Worm (Caenorhabditis elegans): ENCODE data around the gene str-146.

The str-146 gene

DNA sequence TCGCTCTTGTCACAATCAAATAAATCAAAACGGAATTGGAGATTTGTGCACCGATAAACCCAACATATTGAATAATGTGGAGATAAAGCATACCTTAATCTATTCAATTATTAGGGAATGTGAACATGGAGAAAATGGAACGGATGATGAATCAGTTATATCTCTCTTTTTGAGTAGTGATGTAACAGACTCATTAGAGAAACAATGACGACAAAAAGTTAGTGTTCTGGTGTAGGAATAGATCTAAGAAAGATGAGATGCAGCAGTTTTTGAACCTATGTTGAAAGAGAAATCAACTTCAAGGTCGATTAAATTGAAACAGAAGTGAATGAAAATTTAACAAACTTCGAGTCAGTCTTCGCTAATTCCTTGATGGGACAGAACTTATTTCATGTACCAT is at the start of gene str-146:
str-146 (minus strand) TSS at position 101 of the 400 bp plus-strand sequence.
- TF ChIP-seq ztf-23 (GFP tag; IDR thresholded peaks at IDR 0.05) (no peak), klf-2 (GFP tag; conservative IDR thresholded peaks at IDR 0.05) (no peak), cog-1 (tag; optimal IDR thresholded peaks at IDR 0.05) (no peak), ref-1 (GFP tag; conservative IDR thresholded peaks at IDR 0.05) (no peak), tab-1 (GFP tag; IDR thresholded peaks at IDR 0.05) (no peak), flt-1 (GFP tag; IDR thresholded peaks at IDR 0.05) (no peak), ztf-29 (GFP tag; IDR thresholded peaks at IDR 0.05) (no peak), T22C8.4 (GFP tag; IDR thresholded peaks at IDR 0.05) (no peak), med-1 (GFP tag; optimal IDR thresholded peaks at IDR 0.05; ENCODE audit: insufficient read depth) (no peak)

DNA sequence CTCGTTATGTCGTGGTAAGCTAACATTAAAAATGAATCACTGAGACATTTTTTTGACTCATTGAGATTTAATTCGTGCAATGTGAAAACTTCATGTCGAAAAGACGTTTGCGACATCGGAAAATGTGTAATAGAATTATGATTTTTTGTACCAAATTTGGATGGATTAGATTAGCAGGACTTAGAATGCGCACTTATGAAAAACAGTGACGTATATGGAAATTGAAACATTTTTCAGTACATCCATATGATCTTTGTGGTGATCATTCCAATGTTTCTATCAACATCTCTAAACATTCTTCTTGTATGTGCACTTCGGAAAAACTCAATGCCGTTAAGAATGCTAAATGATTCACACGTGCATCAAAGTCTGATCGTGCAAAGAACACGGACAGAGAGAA is 49.2 kb upstream of the str-146 start:
- TF ChIP-seq med-1 (GFP tag; optimal IDR thresholded peaks at IDR 0.05; ENCODE audit: insufficient read depth), result no peak
- no peak for TF ChIP-seq T22C8.4 (GFP tag; IDR thresholded peaks at IDR 0.05)
- no peak for TF ChIP-seq flt-1 (GFP tag; IDR thresholded peaks at IDR 0.05)
- no peak for TF ChIP-seq klf-2 (GFP tag; conservative IDR thresholded peaks at IDR 0.05)
- no peak for TF ChIP-seq ztf-23 (GFP tag; IDR thresholded peaks at IDR 0.05)
- no peak for TF ChIP-seq cog-1 (tag; optimal IDR thresholded peaks at IDR 0.05)
- no peak for TF ChIP-seq tab-1 (GFP tag; IDR thresholded peaks at IDR 0.05)
- TF ChIP-seq ref-1 (GFP tag; conservative IDR thresholded peaks at IDR 0.05), result no peak
- TF ChIP-seq ztf-29 (GFP tag; IDR thresholded peaks at IDR 0.05), result no peak

DNA sequence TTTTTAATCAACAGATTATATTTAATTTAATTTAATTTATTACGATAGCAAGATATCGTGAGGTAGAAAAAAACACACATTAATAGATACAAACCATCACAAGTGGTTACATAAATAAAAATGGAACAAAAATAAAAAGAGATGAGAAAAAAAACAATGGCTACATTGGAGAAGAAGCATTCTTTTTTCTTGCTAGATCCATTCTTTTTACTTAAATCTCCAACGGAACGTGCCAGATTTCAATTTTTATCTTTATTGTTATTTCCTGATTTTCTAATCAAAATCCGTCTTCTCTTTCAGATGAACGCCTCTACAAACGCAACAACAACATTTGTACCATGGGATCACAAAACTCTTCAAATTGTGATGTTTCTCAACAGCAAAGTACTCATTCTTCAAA is 48.3 kb upstream of the str-146 start, which contains the start of gene D1014.2:
D1014.2 (plus strand) TSS at position 301 of the 400 bp plus-strand sequence.
- TF ChIP-seq cog-1 (tag; optimal IDR thresholded peaks at IDR 0.05), result no peak
- no peak for TF ChIP-seq klf-2 (GFP tag; conservative IDR thresholded peaks at IDR 0.05)
- TF ChIP-seq T22C8.4 (GFP tag; IDR thresholded peaks at IDR 0.05), result no peak
- no peak for TF ChIP-seq tab-1 (GFP tag; IDR thresholded peaks at IDR 0.05)
- TF ChIP-seq ztf-29 (GFP tag; IDR thresholded peaks at IDR 0.05), result no peak
- TF ChIP-seq flt-1 (GFP tag; IDR thresholded peaks at IDR 0.05), result no peak
- no peak for TF ChIP-seq ztf-23 (GFP tag; IDR thresholded peaks at IDR 0.05)
- TF ChIP-seq ref-1 (GFP tag; conservative IDR thresholded peaks at IDR 0.05), result no peak
- TF ChIP-seq med-1 (GFP tag; optimal IDR thresholded peaks at IDR 0.05; ENCODE audit: insufficient read depth), result no peak

DNA sequence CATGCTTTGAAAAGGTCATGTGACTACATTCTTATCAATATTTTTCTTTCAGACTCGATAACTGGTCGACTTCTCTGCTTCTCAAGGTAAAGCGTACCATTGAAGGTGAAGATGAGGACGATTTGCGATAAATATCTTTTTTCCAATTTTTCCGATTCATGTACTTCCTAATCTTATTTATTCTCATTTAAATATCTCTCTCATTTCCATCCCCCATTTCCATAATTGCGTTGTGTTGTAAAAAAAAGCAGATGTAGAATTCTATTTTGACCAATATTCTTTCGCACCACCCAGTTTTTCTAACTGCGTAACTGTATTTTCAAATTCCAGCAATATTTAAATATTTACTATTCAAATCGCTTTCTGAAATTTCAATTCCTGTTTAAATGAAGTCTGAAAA is 37.6 kb upstream of the str-146 start, which contains the start of gene D1014.4:
D1014.4 (plus strand) TSS at position 301 of the 400 bp plus-strand sequence.
- TF ChIP-seq T22C8.4 (GFP tag; IDR thresholded peaks at IDR 0.05) (no peak), ztf-23 (GFP tag; IDR thresholded peaks at IDR 0.05) (no peak), ref-1 (GFP tag; conservative IDR thresholded peaks at IDR 0.05) (no peak), ztf-29 (GFP tag; IDR thresholded peaks at IDR 0.05) (no peak), med-1 (GFP tag; optimal IDR thresholded peaks at IDR 0.05; ENCODE audit: insufficient read depth) (no peak), flt-1 (GFP tag; IDR thresholded peaks at IDR 0.05) (no peak)

DNA sequence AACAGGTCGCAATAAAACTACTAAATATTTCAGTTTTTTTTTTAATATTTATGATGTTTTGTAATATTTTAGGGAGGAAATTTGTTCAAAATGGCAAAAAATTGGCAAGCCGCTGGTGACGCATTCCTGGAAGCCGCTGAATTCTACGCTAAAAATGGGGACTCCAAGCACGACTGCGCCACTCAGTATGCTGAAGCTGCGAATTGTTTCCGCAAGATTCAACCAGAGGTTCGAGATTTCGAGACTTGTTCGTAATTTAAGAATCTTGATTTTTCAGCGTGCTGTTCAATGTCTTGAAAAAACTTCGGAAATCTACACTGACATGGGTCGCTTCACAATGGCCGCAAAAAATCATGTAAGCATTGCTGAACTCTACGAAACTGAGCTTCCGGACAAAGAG is 36.4 kb upstream of the str-146 start:
- TF ChIP-seq T22C8.4 (GFP tag; IDR thresholded peaks at IDR 0.05) (no peak), ztf-23 (GFP tag; IDR thresholded peaks at IDR 0.05) (no peak), tab-1 (GFP tag; IDR thresholded peaks at IDR 0.05) (no peak), cog-1 (tag; optimal IDR thresholded peaks at IDR 0.05) (no peak), flt-1 (GFP tag; IDR thresholded peaks at IDR 0.05) (no peak), ref-1 (GFP tag; conservative IDR thresholded peaks at IDR 0.05) (no peak), klf-2 (GFP tag; conservative IDR thresholded peaks at IDR 0.05) (no peak), ztf-29 (GFP tag; IDR thresholded peaks at IDR 0.05) (no peak), med-1 (GFP tag; optimal IDR thresholded peaks at IDR 0.05; ENCODE audit: insufficient read depth) (no peak)

DNA sequence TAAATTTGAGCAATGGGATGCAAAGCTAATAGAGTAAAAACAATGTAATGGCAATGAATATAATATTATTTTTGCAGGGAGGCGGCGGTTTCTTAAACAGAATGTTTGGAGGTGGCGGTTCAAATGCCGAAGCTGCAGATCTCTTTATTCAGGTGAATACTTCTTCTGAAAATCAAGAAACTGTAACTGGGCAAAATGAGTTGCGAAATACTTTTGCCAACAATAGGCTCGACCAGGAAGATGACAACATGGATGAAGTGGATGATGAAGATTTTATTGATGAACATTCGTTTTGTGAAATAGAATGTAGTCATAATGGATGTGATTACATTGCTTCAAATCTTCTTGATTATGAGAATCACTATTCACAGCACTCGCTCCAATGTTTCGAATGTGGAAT is 35.5 kb upstream of the str-146 start:
- TF ChIP-seq ztf-29 (GFP tag; IDR thresholded peaks at IDR 0.05), result no peak
- TF ChIP-seq med-1 (GFP tag; optimal IDR thresholded peaks at IDR 0.05; ENCODE audit: insufficient read depth), result no peak
- TF ChIP-seq flt-1 (GFP tag; IDR thresholded peaks at IDR 0.05), result no peak
- TF ChIP-seq cog-1 (tag; optimal IDR thresholded peaks at IDR 0.05), result no peak
- TF ChIP-seq tab-1 (GFP tag; IDR thresholded peaks at IDR 0.05), result no peak
- TF ChIP-seq ref-1 (GFP tag; conservative IDR thresholded peaks at IDR 0.05), result no peak
- no peak for TF ChIP-seq T22C8.4 (GFP tag; IDR thresholded peaks at IDR 0.05)
- TF ChIP-seq klf-2 (GFP tag; conservative IDR thresholded peaks at IDR 0.05), result no peak
- TF ChIP-seq ztf-23 (GFP tag; IDR thresholded peaks at IDR 0.05), result no peak

DNA sequence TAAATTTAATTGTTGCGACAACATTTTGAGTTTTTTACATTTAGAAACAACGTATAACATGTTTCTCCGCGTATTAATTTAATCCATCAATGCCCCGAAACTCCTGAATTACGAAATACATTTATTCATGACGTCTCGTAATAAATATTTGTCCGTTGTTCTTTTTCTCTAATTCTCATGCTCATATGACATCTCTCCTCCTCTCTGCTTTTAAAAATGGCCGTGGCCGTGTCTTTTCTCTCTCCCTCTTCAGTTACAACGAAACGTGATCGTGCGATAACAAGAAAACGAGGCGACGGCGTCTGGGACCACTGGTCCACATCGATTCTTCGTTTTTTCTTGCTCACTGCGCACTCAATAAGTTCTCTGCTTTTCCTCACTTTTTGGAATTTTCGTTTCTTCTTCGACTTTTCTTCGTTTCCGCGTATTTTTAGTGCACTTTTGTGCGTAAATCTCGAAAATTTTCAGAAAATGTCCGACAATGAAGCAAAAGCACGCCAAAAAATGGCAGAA is 34.9 kb upstream of the str-146 start, which contains the start of gene snap-1:
snap-1 (plus strand) TSS at position 463 of the 513 bp plus-strand sequence.
- TF ChIP-seq ztf-29 (GFP tag; IDR thresholded peaks at IDR 0.05) (no peak), cog-1 (tag; optimal IDR thresholded peaks at IDR 0.05) (no peak), flt-1 (GFP tag; IDR thresholded peaks at IDR 0.05) (no peak), klf-2 (GFP tag; conservative IDR thresholded peaks at IDR 0.05) (no peak), tab-1 (GFP tag; IDR thresholded peaks at IDR 0.05) (no peak), ztf-23 (GFP tag; IDR thresholded peaks at IDR 0.05) (no peak), med-1 (GFP tag; optimal IDR thresholded peaks at IDR 0.05; ENCODE audit: insufficient read depth) (no peak), T22C8.4 (GFP tag; IDR thresholded peaks at IDR 0.05) (no peak), ref-1 (GFP tag; conservative IDR thresholded peaks at IDR 0.05) (no peak)

DNA sequence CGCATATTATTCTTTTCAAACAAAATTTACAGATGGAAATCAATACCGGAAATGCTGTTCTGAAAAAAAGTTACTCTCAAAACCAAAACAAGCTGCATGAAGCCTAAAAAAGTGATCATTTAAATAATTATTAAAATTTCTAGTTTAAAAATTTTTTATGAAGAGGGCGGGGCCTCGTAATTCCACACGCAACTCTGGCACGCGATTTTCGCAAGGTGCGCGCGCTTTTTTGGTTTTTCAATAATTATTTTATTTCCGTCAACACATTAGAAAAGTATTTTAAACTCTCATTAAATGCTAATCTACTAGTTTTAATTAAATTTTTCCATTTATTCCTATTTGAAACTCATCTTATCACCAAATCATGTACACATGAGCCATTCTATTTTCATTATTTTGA is 34.4 kb upstream of the str-146 start:
- TF ChIP-seq ztf-23 (GFP tag; IDR thresholded peaks at IDR 0.05) (no peak), flt-1 (GFP tag; IDR thresholded peaks at IDR 0.05) (no peak), T22C8.4 (GFP tag; IDR thresholded peaks at IDR 0.05) (no peak), ztf-29 (GFP tag; IDR thresholded peaks at IDR 0.05) (no peak), tab-1 (GFP tag; IDR thresholded peaks at IDR 0.05) (no peak), ref-1 (GFP tag; conservative IDR thresholded peaks at IDR 0.05) (no peak), klf-2 (GFP tag; conservative IDR thresholded peaks at IDR 0.05) (no peak), med-1 (GFP tag; optimal IDR thresholded peaks at IDR 0.05; ENCODE audit: insufficient read depth) (no peak), cog-1 (tag; optimal IDR thresholded peaks at IDR 0.05) (no peak)

DNA sequence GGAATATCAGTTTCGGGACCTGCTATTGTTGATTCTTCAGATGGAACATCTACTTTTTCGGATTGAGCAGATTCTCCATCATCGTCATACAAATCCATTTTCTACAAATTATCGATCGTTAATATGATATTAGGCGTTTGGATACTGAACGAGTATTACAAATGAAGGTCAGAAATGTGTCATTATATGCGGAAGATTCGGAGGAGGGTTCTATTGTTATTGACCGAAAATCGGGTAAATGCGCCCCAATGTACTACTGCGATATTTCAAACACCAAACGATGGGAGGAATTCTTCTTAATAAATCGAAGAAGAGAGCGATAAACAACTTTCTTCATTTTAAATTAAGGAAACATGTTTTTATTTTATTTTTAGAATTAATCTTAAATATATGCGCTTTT is 34.0 kb upstream of the str-146 start, which contains the start of gene spr-1:
spr-1 (minus strand) TSS at position 101 of the 400 bp plus-strand sequence.
- TF ChIP-seq ztf-23 (GFP tag; IDR thresholded peaks at IDR 0.05), result no peak
- no peak for TF ChIP-seq ref-1 (GFP tag; conservative IDR thresholded peaks at IDR 0.05)
- TF ChIP-seq med-1 (GFP tag; optimal IDR thresholded peaks at IDR 0.05; ENCODE audit: insufficient read depth), result no peak
- no peak for TF ChIP-seq ztf-29 (GFP tag; IDR thresholded peaks at IDR 0.05)
- TF ChIP-seq cog-1 (tag; optimal IDR thresholded peaks at IDR 0.05), result no peak
- no peak for TF ChIP-seq tab-1 (GFP tag; IDR thresholded peaks at IDR 0.05)
- TF ChIP-seq flt-1 (GFP tag; IDR thresholded peaks at IDR 0.05), result no peak
- no peak for TF ChIP-seq T22C8.4 (GFP tag; IDR thresholded peaks at IDR 0.05)
- no peak for TF ChIP-seq klf-2 (GFP tag; conservative IDR thresholded peaks at IDR 0.05)

Data from whole organism, midembryonic.